Worm (Caenorhabditis elegans): Measurements from ENCODE around the gene F38H12.5.

DNA sequence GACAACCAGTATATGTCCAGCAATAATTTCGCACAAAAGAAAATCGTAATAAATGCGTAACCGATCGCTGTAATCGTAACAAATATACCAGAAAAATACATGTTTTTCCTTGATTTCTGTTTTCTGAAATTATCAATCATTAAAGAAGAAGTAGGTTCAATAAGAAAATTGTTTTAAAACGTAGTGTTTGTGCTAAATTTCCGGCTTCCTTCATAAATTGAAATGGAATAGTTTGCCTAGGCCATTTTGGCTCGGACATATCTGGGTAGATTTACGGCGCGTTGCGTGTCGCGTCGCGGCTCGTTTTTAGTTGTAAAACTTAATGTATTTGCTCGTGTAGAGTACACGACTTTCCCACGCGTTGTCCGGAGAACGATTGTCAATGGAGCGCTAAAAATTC is at the start of gene F38H12.5:
- no peak for TF ChIP-seq pha-4 (tag; optimal IDR thresholded peaks at IDR 0.05)
- TF ChIP-seq sea-2 (GFP tag; optimal IDR thresholded peaks at IDR 0.05), result no peak
- no peak for TF ChIP-seq ceh-82 (tag; optimal IDR thresholded peaks at IDR 0.05)
- TF ChIP-seq aly-2 (tag; optimal IDR thresholded peaks at IDR 0.05), result no peak
- no peak for TF ChIP-seq nhr-25 (tag; optimal IDR thresholded peaks at IDR 0.05)
- no peak for TF ChIP-seq zag-1 (tag; optimal IDR thresholded peaks at IDR 0.05)
- TF ChIP-seq fos-1 (tag; optimal IDR thresholded peaks at IDR 0.05), result no peak
- no peak for TF ChIP-seq elt-1 (tag; optimal IDR thresholded peaks at IDR 0.05)
- TF ChIP-seq tbx-2 (tag; optimal IDR thresholded peaks at IDR 0.05), result no peak
- no peak for TF ChIP-seq ama-1 (optimal IDR thresholded peaks at IDR 0.05)
- TF ChIP-seq jun-1 (tag; optimal IDR thresholded peaks at IDR 0.05), result no peak
- TF ChIP-seq ceh-9 (tag; optimal IDR thresholded peaks at IDR 0.05), result no peak
- no peak for TF ChIP-seq unc-62 (GFP tag; optimal IDR thresholded peaks at IDR 0.05)
- TF ChIP-seq ztf-4 (tag; optimal IDR thresholded peaks at IDR 0.05), result no peak
